Fruit fly (Drosophila melanogaster) whole organism, embryonic: ENCODE data around the gene CG7556.

Experiments used
- Blimp-1 ChIP-seq: fragments of 200-800 bp; sonication (Bioruptor generic); optimal IDR thresholded peaks from 3 replicates; lab custom pipeline; 2018; ENCODE audit warnings: missing biosample characterization, missing genetic modification characterization, mild to moderate bottlenecking, moderate library complexity, missing genetic modification reagents
- CG1024 ChIP-seq: fragments of 200-800 bp; sonication (Bioruptor generic); IDR thresholded peaks from 2 replicates; pipeline ENCODE4 v1.3.6; 2022; ENCODE audit warnings: missing biosample characterization, missing genetic modification characterization
- CG10274 ChIP-seq: fragments of 200-800 bp; sonication (Bioruptor generic); optimal IDR thresholded peaks from 3 replicates; lab custom pipeline; 2017; ENCODE audit warnings: missing biosample characterization, mild to moderate bottlenecking, missing genetic modification characterization
- CG10979 ChIP-seq: fragments of 200-800 bp; sonication (Bioruptor generic); optimal IDR thresholded peaks from 2 replicates; lab custom pipeline; 2018; ENCODE audit warnings: missing biosample characterization, mild to moderate bottlenecking, missing genetic modification characterization, moderate library complexity
- CG11504 ChIP-seq: fragments of 200-800 bp; sonication (Bioruptor generic); optimal IDR thresholded peaks from 3 replicates; lab custom pipeline; 2019; ENCODE audit warnings: missing biosample characterization, mild to moderate bottlenecking, missing genetic modification characterization, moderate library complexity
- CG12769 ChIP-seq: fragments of 200-800 bp; sonication (Bioruptor generic); optimal IDR thresholded peaks from 2 replicates; lab custom pipeline; 2019; ENCODE audit warnings: missing biosample characterization, mild to moderate bottlenecking, missing genetic modification characterization, moderate library complexity
- CG13123 ChIP-seq: fragments of 200-800 bp; sonication (Bioruptor generic); optimal IDR thresholded peaks from 2 replicates; lab custom pipeline; 2016; ENCODE audit warnings: missing biosample characterization, missing genetic modification characterization
- CG1603 ChIP-seq: fragments of 200-800 bp; sonication (Bioruptor generic); optimal IDR thresholded peaks from 2 replicates; lab custom pipeline; 2019; ENCODE audit warnings: missing biosample characterization, mild to moderate bottlenecking, missing genetic modification characterization, moderate library complexity
- CG17359 ChIP-seq: fragments of 200-800 bp; sonication (Bioruptor generic); optimal IDR thresholded peaks from 3 replicates; lab custom pipeline; 2018; ENCODE audit warnings: missing biosample characterization, mild to moderate bottlenecking, missing genetic modification characterization, moderate library complexity
- CG1832 ChIP-seq: fragments of 200-800 bp; sonication (Bioruptor generic); optimal IDR thresholded peaks from 2 replicates; lab custom pipeline; 2017; ENCODE audit warnings: missing biosample characterization, mild to moderate bottlenecking, missing genetic modification characterization, inconsistent platforms
- CG2199 ChIP-seq: fragments of 200-800 bp; sonication (Bioruptor generic); IDR thresholded peaks from 3 replicates; pipeline ENCODE4 v1.3.6; 2022; ENCODE audit warnings: missing biosample characterization, missing genetic modification characterization
- CG30020 ChIP-seq: fragments of 200-800 bp; optimal IDR thresholded peaks from 2 replicates; lab custom pipeline; 2019; ENCODE audit warnings: missing biosample characterization, mild to moderate bottlenecking, missing genetic modification characterization, moderate library complexity
- CG6175 ChIP-seq: fragments of 200-800 bp; sonication (Bioruptor generic); IDR thresholded peaks from 3 replicates; pipeline ENCODE4 v1.3.6; 2022; ENCODE audit warnings: missing biosample characterization, missing genetic modification characterization
- CG6791 ChIP-seq: fragments of 200-800 bp; sonication (Bioruptor generic); IDR thresholded peaks from 3 replicates; pipeline ENCODE4 v1.3.6; 2022; ENCODE audit warnings: missing biosample characterization, missing genetic modification characterization; ENCODE audit not compliant: partially characterized antibody
- CG7556 ChIP-seq: fragments of 200-800 bp; sonication (Bioruptor generic); optimal IDR thresholded peaks from 2 replicates; lab custom pipeline; 2017; ENCODE audit warnings: missing biosample characterization, mild to moderate bottlenecking, missing genetic modification characterization
- CG7839 ChIP-seq: fragments of 200-800 bp; sonication (Bioruptor generic); optimal IDR thresholded peaks from 3 replicates; lab custom pipeline; 2018; ENCODE audit warnings: missing biosample characterization, mild to moderate bottlenecking, missing genetic modification characterization, moderate library complexity
- CG8290 ChIP-seq, 3 experiments: fragments of 200-800 bp; sonication (Bioruptor generic); optimal IDR thresholded peaks; 2 replicates each; lab custom pipeline; 2016 to 2019; ENCODE audit warnings: missing biosample characterization in 3 of 3, missing genetic modification characterization in 3 of 3, mild to moderate bottlenecking in 2 of 3, moderate library complexity in 1 of 3
- CG9932 ChIP-seq: fragments of 200-800 bp; sonication (Bioruptor generic); IDR thresholded peaks from 2 replicates; pipeline ENCODE4 v1.3.6; 2022; ENCODE audit warnings: missing biosample characterization, missing genetic modification characterization
- E2f1 ChIP-seq: fragments of 200-800 bp; sonication (Bioruptor generic); IDR thresholded peaks from 2 replicates; pipeline ENCODE4 v1.3.6; 2022; ENCODE audit warnings: missing biosample characterization, missing genetic modification characterization
- Ets97D ChIP-seq: fragments of 200-800 bp; sonication (Bioruptor generic); optimal IDR thresholded peaks from 3 replicates; lab custom pipeline; 2016; ENCODE audit warnings: missing biosample characterization, missing genetic modification characterization
- Max ChIP-seq: fragments of 200-800 bp; sonication (Bioruptor generic); optimal IDR thresholded peaks from 2 replicates; lab custom pipeline; 2016; ENCODE audit warnings: missing biosample characterization, mild to moderate bottlenecking, missing genetic modification characterization
- Med ChIP-seq: fragments of 200-800 bp; sonication (Bioruptor generic); peaks from one replicate; lab custom pipeline; 2016; ENCODE audit warnings: missing biosample characterization, missing genetic modification characterization, mild to moderate bottlenecking, inconsistent platforms, moderate library complexity
- Mes4 ChIP-seq: fragments of 200-800 bp; sonication (Bioruptor generic); optimal IDR thresholded peaks from 2 replicates; lab custom pipeline; 2016; ENCODE audit warnings: missing biosample characterization, missing genetic modification characterization
- Rfx ChIP-seq: fragments of 200-800 bp; sonication (Bioruptor generic); IDR thresholded peaks from 2 replicates; pipeline ENCODE4 v1.3.6; 2022; ENCODE audit warnings: missing biosample characterization, missing genetic modification characterization
- Sox102F ChIP-seq: fragments of 200-800 bp; sonication (Bioruptor generic); optimal IDR thresholded peaks from 2 replicates; lab custom pipeline; 2018; ENCODE audit warnings: missing biosample characterization, mild to moderate bottlenecking, missing genetic modification characterization, moderate library complexity
- Xbp1 ChIP-seq: fragments of 200-800 bp; sonication (Bioruptor generic); optimal IDR thresholded peaks from 3 replicates; lab custom pipeline; 2016; ENCODE audit warnings: missing biosample characterization, mild to moderate bottlenecking, missing genetic modification characterization
- ash1 ChIP-seq: fragments of 200-800 bp; sonication (Bioruptor generic); optimal IDR thresholded peaks from 2 replicates; lab custom pipeline; 2018; ENCODE audit warnings: missing biosample characterization, mild to moderate bottlenecking, missing genetic modification characterization
- az2 ChIP-seq: fragments of 200-800 bp; sonication (Bioruptor generic); optimal IDR thresholded peaks from 3 replicates; lab custom pipeline; 2016; ENCODE audit warnings: missing biosample characterization, missing genetic modification characterization
- bsh ChIP-seq, 2 experiments: fragments of 200-800 bp; sonication (Bioruptor generic); optimal IDR thresholded peaks; 2 replicates each; lab custom pipeline; 2017 to 2018; ENCODE audit warnings: mild to moderate bottlenecking in 2 of 2, missing biosample characterization in 2 of 2, missing genetic modification characterization in 2 of 2, moderate library complexity in 1 of 2
- cato ChIP-seq: fragments of 200-800 bp; sonication (Bioruptor generic); optimal IDR thresholded peaks from 2 replicates; lab custom pipeline; 2016; ENCODE audit warnings: missing biosample characterization, missing genetic modification characterization, borderline replicate concordance
- corto ChIP-seq: fragments of 200-800 bp; sonication (Bioruptor generic); optimal IDR thresholded peaks from 2 replicates; lab custom pipeline; 2016; ENCODE audit warnings: missing biosample characterization, mild to moderate bottlenecking, missing genetic modification characterization, moderate library complexity
- dati ChIP-seq: fragments of 200-800 bp; sonication (Bioruptor generic); IDR thresholded peaks from 2 replicates; pipeline ENCODE4 v1.3.6; 2022; ENCODE audit warnings: missing biosample characterization, missing genetic modification characterization
- dmrt99B ChIP-seq: fragments of 200-800 bp; sonication (Bioruptor generic); optimal IDR thresholded peaks from 2 replicates; lab custom pipeline; 2018; ENCODE audit warnings: missing biosample characterization, mild to moderate bottlenecking, missing genetic modification characterization, moderate library complexity
- dysf ChIP-seq: fragments of 200-800 bp; sonication (Bioruptor generic); IDR thresholded peaks from 3 replicates; pipeline ENCODE4 v1.3.6; 2022; ENCODE audit warnings: missing biosample characterization, missing genetic modification characterization
- gem ChIP-seq: fragments of 200-800 bp; sonication (Bioruptor generic); optimal IDR thresholded peaks from 2 replicates; lab custom pipeline; 2019; ENCODE audit warnings: missing biosample characterization, mild to moderate bottlenecking, missing genetic modification characterization, moderate library complexity
- grn ChIP-seq: fragments of 200-800 bp; sonication (Bioruptor generic); optimal IDR thresholded peaks from 3 replicates; lab custom pipeline; 2017; ENCODE audit warnings: missing biosample characterization, missing genetic modification characterization
- her ChIP-seq: fragments of 200-800 bp; sonication (Bioruptor generic); optimal IDR thresholded peaks from 2 replicates; lab custom pipeline; 2016; ENCODE audit warnings: missing biosample characterization, missing genetic modification characterization
- ind ChIP-seq: fragments of 200-800 bp; sonication (Bioruptor generic); optimal IDR thresholded peaks from 3 replicates; lab custom pipeline; 2016; ENCODE audit warnings: missing biosample characterization, missing genetic modification characterization
- jigr1 ChIP-seq: fragments of 200-800 bp; sonication (Bioruptor generic); IDR thresholded peaks from 3 replicates; pipeline ENCODE4 v1.3.6; 2022; ENCODE audit warnings: missing biosample characterization, missing genetic modification characterization
- oc ChIP-seq: fragments of 200-800 bp; sonication (Bioruptor generic); optimal IDR thresholded peaks from 2 replicates; lab custom pipeline; 2018; ENCODE audit warnings: missing biosample characterization, mild to moderate bottlenecking, missing genetic modification characterization, moderate library complexity
- pzg ChIP-seq: fragments of 200-800 bp; sonication (Bioruptor generic); optimal IDR thresholded peaks from 3 replicates; lab custom pipeline; 2018; ENCODE audit warnings: missing biosample characterization, mild to moderate bottlenecking, missing genetic modification characterization, moderate library complexity
- ro ChIP-seq: fragments of 200-800 bp; sonication (Bioruptor generic); IDR thresholded peaks from 2 replicates; pipeline ENCODE4 v1.3.6; 2022; ENCODE audit warnings: missing biosample characterization, missing genetic modification characterization
- row ChIP-seq: fragments of 200-800 bp; sonication (Bioruptor generic); IDR thresholded peaks from 3 replicates; pipeline ENCODE4 v1.3.6; 2022; ENCODE audit warnings: missing biosample characterization, missing genetic modification characterization
- sens ChIP-seq: fragments of 200-800 bp; sonication (Bioruptor generic); peaks from one replicate; lab custom pipeline; 2016; ENCODE audit warnings: missing biosample characterization, missing genetic modification characterization
- slou ChIP-seq: fragments of 200-800 bp; sonication (Bioruptor generic); optimal IDR thresholded peaks from 3 replicates; lab custom pipeline; 2016; ENCODE audit warnings: missing biosample characterization, missing genetic modification characterization
- stc ChIP-seq: fragments of 200-800 bp; sonication (Bioruptor generic); IDR thresholded peaks from 2 replicates; pipeline ENCODE4 v1.3.6; 2022; ENCODE audit warnings: missing biosample characterization, missing genetic modification characterization
- tin ChIP-seq: fragments of 200-800 bp; sonication (Bioruptor generic); optimal IDR thresholded peaks from 3 replicates; lab custom pipeline; 2016; ENCODE audit warnings: missing biosample characterization, missing genetic modification characterization
- twi ChIP-seq: fragments of 200-800 bp; optimal IDR thresholded peaks from 2 replicates; lab custom pipeline; 2019; ENCODE audit warnings: missing biosample characterization, mild to moderate bottlenecking, missing genetic modification characterization, moderate library complexity

The CG7556 gene

dm6 chrX:19174092-19174491 lies 5.5 kb downstream of the CG7556 start (continued):
- TF ChIP-seq CG9932, result peak; percentile 43; the same call in 1 of the 2 replicates
- peak; percentile 42 for TF ChIP-seq CG7556 (GFP tag; lab: Kevin White, UChicago)

dm6 chrX:19172955-19173354 lies 6.7 kb downstream of the CG7556 start:
- TF ChIP-seq CG1024 (GFP tag; lab: Robert Waterston, UW) (no peak), Blimp-1 (peak; percentile 5), CG13123 (no peak), CG12769 (tag; lab: Kevin White, UChicago) (peak; percentile 3), az2 (GFP tag; lab: Kevin White, UChicago) (peak; percentile 9), CG17359 (tag; lab: Kevin White, UChicago) (peak; percentile 0), CG6175 (GFP tag; lab: Robert Waterston, UW) (no peak), tin (GFP tag; lab: Kevin White, UChicago) (no peak), cato (no peak), Ets97D (no peak), Mes4 (GFP tag; lab: Kevin White, UChicago) (peak; percentile 0), ind (GFP tag; lab: Kevin White, UChicago) (peak; percentile 27), oc (tag; lab: Kevin White, UChicago) (no peak), E2f1 (GFP tag; lab: Robert Waterston, UW) (0 out of 2 replicates have a peak, but pooled peaks have one; percentile 6), Med (GFP tag; lab: Kevin White, UChicago) (peak; percentile 73), ro (no peak), CG8290 (GFP tag; optimal IDR thresholded peaks at IDR 0.05; lab: Kevin White, UChicago) (no peak), CG8290 (tag; optimal IDR thresholded peaks at IDR 0.05; lab: Kevin White, UChicago) (peak in 1 of 2 experiments; percentile 27), pzg (GFP tag; lab: Kevin White, UChicago) (no peak), CG10274 (GFP tag; lab: Kevin White, UChicago) (no peak), CG1832 (GFP tag; lab: Kevin White, UChicago) (no peak), CG1603 (tag; lab: Kevin White, UChicago) (peak; percentile 39), row (GFP tag; lab: Robert Waterston, UW) (peak; percentile 40; the same call in 1 of the 3 replicates), gem (tag; lab: Kevin White, UChicago) (peak; percentile 41), dati (GFP tag; lab: Robert Waterston, UW) (no peak), dysf (GFP tag; lab: Robert Waterston, UW) (0 out of 3 replicates have a peak, but pooled peaks have one; percentile 36), CG2199 (GFP tag; lab: Robert Waterston, UW) (no peak), Sox102F (GFP tag; lab: Kevin White, UChicago) (peak; percentile 28), Xbp1 (GFP tag; lab: Kevin White, UChicago) (peak; percentile 29), corto (GFP tag; lab: Kevin White, UChicago) (no peak), grn (GFP tag; lab: Kevin White, UChicago) (no peak), CG30020 (tag; lab: Kevin White, UChicago) (no peak), her (GFP tag; lab: Kevin White, UChicago) (peak; percentile 18), CG7556 (GFP tag; lab: Kevin White, UChicago) (peak; percentile 15), Rfx (GFP tag; lab: Robert Waterston, UW) (0 out of 2 replicates have a peak, but pooled peaks have one; percentile 19), CG11504 (peak; percentile 35), ash1 (GFP tag; lab: Kevin White, UChicago) (no peak), CG6791 (GFP tag; lab: Robert Waterston, UW) (no peak), slou (no peak), CG7839 (tag; lab: Kevin White, UChicago) (peak; percentile 11), stc (GFP tag; lab: Robert Waterston, UW) (peak; percentile 37; the same call in 1 of the 2 replicates), Max (GFP tag; lab: Kevin White, UChicago) (no peak), CG10979 (no peak), bsh (GFP tag; optimal IDR thresholded peaks at IDR 0.05; lab: Kevin White, UChicago) (peak; percentile 10 to 16), jigr1 (GFP tag; lab: Robert Waterston, UW) (no peak), twi (tag; lab: Kevin White, UChicago) (no peak), dmrt99B (tag; lab: Kevin White, UChicago) (no peak), sens (peak; percentile 65)
